Fruit fly (Drosophila melanogaster): ENCODE measurements around the gene Atac2.

DNA sequence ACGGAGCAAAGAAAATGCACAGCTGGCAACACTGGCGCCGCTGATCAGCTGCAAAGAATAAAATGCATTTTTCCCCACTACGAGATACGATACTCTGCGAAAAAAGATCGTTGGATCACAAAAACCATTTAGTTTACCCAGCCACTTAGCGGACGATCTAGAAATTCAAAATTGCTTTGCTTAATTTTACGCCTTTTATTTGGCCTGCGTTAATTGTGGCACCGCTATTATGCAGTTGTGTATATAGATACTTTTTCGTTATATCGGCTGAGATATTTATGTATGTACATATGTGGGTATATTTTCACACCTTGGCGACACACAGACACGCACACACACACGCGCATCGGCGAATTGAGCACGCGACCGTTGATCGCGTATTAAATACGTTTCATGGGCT is 49.5 kb downstream of the Atac2 start:
- no peak for TF ChIP-seq dsf (GFP tag; optimal IDR thresholded peaks at IDR 0.05; ENCODE audit: borderline replicate concordance)
- TF ChIP-seq woc (GFP tag; optimal IDR thresholded peaks at IDR 0.05), result no peak
- no peak for TF ChIP-seq pan (optimal IDR thresholded peaks at IDR 0.05)
- no peak for TF ChIP-seq Sp1 (GFP tag; optimal IDR thresholded peaks at IDR 0.05)
- TF ChIP-seq Abd-B (GFP tag; optimal IDR thresholded peaks at IDR 0.05), result no peak
- TF ChIP-seq fru (GFP tag; optimal IDR thresholded peaks at IDR 0.05), result no peak
- no peak for TF ChIP-seq brk (GFP tag; optimal IDR thresholded peaks at IDR 0.05)
- TF ChIP-seq Dfd (GFP tag; optimal IDR thresholded peaks at IDR 0.05), result no peak
- no peak for TF ChIP-seq HLH106 (tag; optimal IDR thresholded peaks at IDR 0.05)
- no peak for TF ChIP-seq usp (GFP tag; optimal IDR thresholded peaks at IDR 0.05)
- TF ChIP-seq Hr78 (GFP tag; optimal IDR thresholded peaks at IDR 0.05), result no peak
- no peak for TF ChIP-seq h (GFP tag; optimal IDR thresholded peaks at IDR 0.05)

All from whole organism, wandering third instar larva.